Fruit fly (Drosophila melanogaster): ENCODE results near the gene Smg5.

DNA sequence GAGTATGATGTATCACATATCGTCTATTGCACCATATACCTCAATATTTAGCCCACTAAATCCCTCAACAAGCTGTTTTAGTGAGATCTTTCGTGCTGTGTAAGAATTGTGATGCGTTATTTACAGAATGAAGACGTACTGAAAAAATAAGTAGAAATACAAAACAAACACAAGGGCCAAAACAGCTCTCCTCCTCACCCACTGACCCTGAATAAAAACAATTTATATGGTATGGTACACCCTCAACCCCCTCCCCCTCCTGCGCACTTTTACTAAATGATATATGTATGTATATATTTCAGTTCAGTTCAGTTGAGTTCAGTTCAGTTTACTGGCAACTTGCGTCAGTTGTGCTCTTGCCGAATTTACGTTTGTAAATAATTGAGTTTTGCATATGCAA, 31.3 kb downstream of the Smg5 start:
- TF ChIP-seq kay (GFP tag; ENCODE audit: borderline replicate concordance) = peak; percentile 62
- TF ChIP-seq Mnt (GFP tag; optimal IDR thresholded peaks at IDR 0.05) = no peak
- no peak for TF ChIP-seq CG11617 (GFP tag; optimal IDR thresholded peaks at IDR 0.05)
- no peak for TF ChIP-seq CG7101 (tag; optimal IDR thresholded peaks at IDR 0.05)
- TF ChIP-seq cnc (optimal IDR thresholded peaks at IDR 0.05) = no peak
